Fruit fly (Drosophila melanogaster): ENCODE measurements around the gene ssp5.

The ssp5 gene

dm6 chr3R:12078961-12079360, 46.0 kb downstream of the ssp5 start (continued):
- TF ChIP-seq Hr4 (GFP tag; optimal IDR thresholded peaks at IDR 0.05) = peak; percentile 41
- TF ChIP-seq Eip75B (GFP tag; optimal IDR thresholded peaks at IDR 0.05) = peak; percentile 62
- TF ChIP-seq Smox (GFP tag; optimal IDR thresholded peaks at IDR 0.05) = peak; percentile 53
- peak; percentile 79 for TF ChIP-seq dsx (GFP tag; optimal IDR thresholded peaks at IDR 0.05; ENCODE audit: poor library complexity, severe bottlenecking)
- TF ChIP-seq CG10631 (GFP tag; optimal IDR thresholded peaks at IDR 0.05) = peak; percentile 82
- TF ChIP-seq CG6854 (GFP tag; optimal IDR thresholded peaks at IDR 0.05) = no peak
- TF ChIP-seq Ets96B (tag; optimal IDR thresholded peaks at IDR 0.05) = peak; percentile 83
- peak; percentile 74 for TF ChIP-seq CG8632 (GFP tag; optimal IDR thresholded peaks at IDR 0.05)
- peak; percentile 52 for TF ChIP-seq fd59A (GFP tag; optimal IDR thresholded peaks at IDR 0.05)
- peak; percentile 55 for TF ChIP-seq vri (GFP tag; optimal IDR thresholded peaks at IDR 0.05)
- TF ChIP-seq cyc (GFP tag; optimal IDR thresholded peaks at IDR 0.05) = peak; percentile 76
- TF ChIP-seq CG6163 (GFP tag; IDR thresholded peaks at IDR 0.05) = peak; percentile 87
- peak; percentile 68 for TF ChIP-seq Sox102F (GFP tag; optimal IDR thresholded peaks at IDR 0.05)

dm6 chr3R:12080370-12080968, 47.5 kb downstream of the ssp5 start:
- TF ChIP-seq svp (GFP tag) (peak; percentile 63), eg (GFP tag; IDR thresholded peaks at IDR 0.05) (no peak), Eip78C (GFP tag) (peak; percentile 36), pdm3 (GFP tag; optimal IDR thresholded peaks at IDR 0.05) (no peak), Met (GFP tag; optimal IDR thresholded peaks at IDR 0.05) (no peak), CG6163 (GFP tag; IDR thresholded peaks at IDR 0.05) (peak; percentile 12; the same call in 1 of the 3 replicates)

DNA sequence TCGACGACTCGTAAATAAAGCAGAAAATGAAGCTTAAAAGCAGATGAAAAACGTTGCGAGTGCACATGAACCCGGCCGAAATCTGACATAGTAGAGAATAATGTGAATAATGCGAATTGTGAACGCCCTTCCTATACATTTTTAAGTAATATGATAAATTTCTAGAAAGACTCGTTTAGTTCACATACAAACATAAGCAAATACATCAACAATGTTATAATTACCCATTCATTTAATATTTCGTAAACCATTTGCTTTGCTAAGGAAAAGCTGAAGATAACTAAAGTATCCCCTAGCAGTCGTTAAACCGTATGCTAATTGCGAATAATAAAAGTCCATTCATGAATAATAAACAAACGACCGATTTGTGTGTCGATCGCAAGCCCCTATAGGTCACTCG, 50.6 kb downstream of the ssp5 start:
- TF ChIP-seq CG31627 (GFP tag; optimal IDR thresholded peaks at IDR 0.05) (peak; percentile 28), lz (GFP tag; optimal IDR thresholded peaks at IDR 0.05) (peak; percentile 15), Gug (GFP tag; IDR thresholded peaks at IDR 0.05) (no peak), esn (GFP tag; optimal IDR thresholded peaks at IDR 0.05) (peak; percentile 33), fkh (GFP tag; optimal IDR thresholded peaks at IDR 0.05) (peak; percentile 19), spab (GFP tag; optimal IDR thresholded peaks at IDR 0.05) (no peak), svp (GFP tag) (peak; percentile 78), net (GFP tag; optimal IDR thresholded peaks at IDR 0.05) (peak; percentile 4), CG8632 (GFP tag; optimal IDR thresholded peaks at IDR 0.05) (peak; percentile 17), Hr38 (GFP tag; optimal IDR thresholded peaks at IDR 0.05) (no peak), CG15336 (GFP tag; IDR thresholded peaks at IDR 0.05) (no peak), Sox14 (GFP tag; optimal IDR thresholded peaks at IDR 0.05) (no peak), CG10631 (GFP tag; optimal IDR thresholded peaks at IDR 0.05) (no peak), cyc (GFP tag; optimal IDR thresholded peaks at IDR 0.05) (peak; percentile 5), CG6854 (GFP tag; optimal IDR thresholded peaks at IDR 0.05) (no peak), Lpt (GFP tag; optimal IDR thresholded peaks at IDR 0.05) (no peak), CG10669 (GFP tag; optimal IDR thresholded peaks at IDR 0.05) (no peak), vri (GFP tag; optimal IDR thresholded peaks at IDR 0.05) (no peak), eg (GFP tag; IDR thresholded peaks at IDR 0.05) (no peak), Met (GFP tag; optimal IDR thresholded peaks at IDR 0.05) (peak; percentile 31), CG6163 (GFP tag; IDR thresholded peaks at IDR 0.05) (no peak), CG11762 (GFP tag; optimal IDR thresholded peaks at IDR 0.05; ENCODE audit: insufficient read depth) (no peak), CG34406 (GFP tag; optimal IDR thresholded peaks at IDR 0.05) (peak; percentile 9), Eip78C (GFP tag) (peak; percentile 55), pdm3 (GFP tag; optimal IDR thresholded peaks at IDR 0.05) (peak; percentile 33), acj6 (GFP tag; optimal IDR thresholded peaks at IDR 0.05) (peak; percentile 15), Smox (GFP tag; optimal IDR thresholded peaks at IDR 0.05) (peak; percentile 27), topi (GFP tag; optimal IDR thresholded peaks at IDR 0.05) (peak; percentile 4), CG32006 (GFP tag; optimal IDR thresholded peaks at IDR 0.05) (no peak), CG9139 (GFP tag; optimal IDR thresholded peaks at IDR 0.05) (no peak), Hr39 (GFP tag; optimal IDR thresholded peaks at IDR 0.05) (peak; percentile 30), CG7368 (GFP tag; optimal IDR thresholded peaks at IDR 0.05) (no peak), Sox102F (GFP tag; optimal IDR thresholded peaks at IDR 0.05) (peak; percentile 22), CG8319 (GFP tag; optimal IDR thresholded peaks at IDR 0.05) (no peak), CG6792 (GFP tag; optimal IDR thresholded peaks at IDR 0.05) (peak; percentile 11), OdsH (GFP tag; optimal IDR thresholded peaks at IDR 0.05) (no peak)

Measured in whole organism, prepupa.